Fruit fly (Drosophila melanogaster): Measurements from ENCODE around the gene dj-1beta.

- TF ChIP-seq D1 (tag; optimal IDR thresholded peaks at IDR 0.05) (no peak), CG4496 (GFP tag; IDR thresholded peaks at IDR 0.05) (no peak), CG8301 (tag; optimal IDR thresholded peaks at IDR 0.05) (no peak), CG13204 (GFP tag; optimal IDR thresholded peaks at IDR 0.05) (no peak), Pif1A (GFP tag; optimal IDR thresholded peaks at IDR 0.05) (no peak), Pif1B (GFP tag; optimal IDR thresholded peaks at IDR 0.05) (no peak)
These were observed 45.8 kb upstream of the dj-1beta start for dm6 chr3R:30761140-30761539.
